Worm (Caenorhabditis elegans): ENCODE results near the gene R148.3.

ce11 chrIII:3140227-3140626, 34.9 kb upstream of the R148.3 start:
- no peak for TF ChIP-seq ztf-11 (tag; optimal IDR thresholded peaks at IDR 0.05)
- TF ChIP-seq cnd-1 (tag; optimal IDR thresholded peaks at IDR 0.05) = no peak
- no peak for TF ChIP-seq elt-3 (tag; optimal IDR thresholded peaks at IDR 0.05)
